Worm (Caenorhabditis elegans) whole organism, late embryonic: ENCODE measurements around the gene hot-1.

ENCODE experiments used
- T23F11.4 ChIP-seq: fragments of 200-800 bp; sonication (Bioruptor generic); optimal IDR thresholded peaks from 2 replicates; lab custom pipeline; 2018; ENCODE audit warnings: mild to moderate bottlenecking, missing genetic modification characterization, missing compliant biosample characterization
- ceh-22 ChIP-seq: sonication (generic microtip); optimal IDR thresholded peaks from 2 replicates; lab custom pipeline; 2017; ENCODE audit warnings: missing biosample characterization, missing genetic modification characterization
- ceh-30 ChIP-seq: fragments of 150-350 bp; optimal IDR thresholded peaks from 2 replicates; lab custom pipeline; 2014; ENCODE audit warnings: missing biosample characterization, missing genetic modification characterization
- ceh-6 ChIP-seq: fragments of 200-800 bp; sonication (Bioruptor generic); optimal IDR thresholded peaks from 2 replicates; lab custom pipeline; 2018; ENCODE audit warnings: mild to moderate bottlenecking, missing genetic modification characterization, missing compliant biosample characterization
- elt-2 ChIP-seq: sonication (generic microtip); optimal IDR thresholded peaks from 2 replicates; lab custom pipeline; 2016; ENCODE audit warnings: missing genetic modification reagents, missing genetic modification characterization, missing compliant biosample characterization
- elt-4 ChIP-seq: sonication (generic microtip); optimal IDR thresholded peaks from 2 replicates; lab custom pipeline; 2016; ENCODE audit warnings: missing genetic modification characterization, missing compliant biosample characterization
- hlh-6 ChIP-seq: sonication (generic microtip); optimal IDR thresholded peaks from 2 replicates; lab custom pipeline; 2016; ENCODE audit warnings: missing genotype, missing genetic modification characterization, missing compliant biosample characterization
- nhr-11 ChIP-seq: fragments of 150-350 bp; optimal IDR thresholded peaks from 2 replicates; lab custom pipeline; 2014; ENCODE audit warnings: missing biosample characterization, missing genetic modification characterization
- odd-2 ChIP-seq: sonication (generic microtip); optimal IDR thresholded peaks from 2 replicates; lab custom pipeline; 2017; ENCODE audit warnings: antibody characterized with exemption, mild to moderate bottlenecking, missing genetic modification characterization, missing compliant biosample characterization
- pax-1 ChIP-seq: fragments of 150-350 bp; optimal IDR thresholded peaks from 2 replicates; lab custom pipeline; 2014; ENCODE audit warnings: missing biosample characterization, missing genetic modification characterization
- pha-4 ChIP-seq: fragments of 150-350 bp; optimal IDR thresholded peaks from 2 replicates; lab custom pipeline; 2018; ENCODE audit warnings: missing biosample characterization, missing genetic modification reagents, missing genetic modification characterization
- pqm-1 ChIP-seq: sonication (generic microtip); optimal IDR thresholded peaks from 2 replicates; lab custom pipeline; 2016; ENCODE audit warnings: missing genetic modification characterization, missing compliant biosample characterization
- syd-9 ChIP-seq: sonication (generic microtip); optimal IDR thresholded peaks from 2 replicates; lab custom pipeline; 2016; ENCODE audit warnings: mild to moderate bottlenecking, missing genetic modification characterization, moderate library complexity, missing compliant biosample characterization
- unc-55 ChIP-seq: sonication (generic microtip); optimal IDR thresholded peaks from 2 replicates; lab custom pipeline; 2017; ENCODE audit warnings: missing biosample characterization, missing genetic modification reagents, missing genetic modification characterization

DNA sequence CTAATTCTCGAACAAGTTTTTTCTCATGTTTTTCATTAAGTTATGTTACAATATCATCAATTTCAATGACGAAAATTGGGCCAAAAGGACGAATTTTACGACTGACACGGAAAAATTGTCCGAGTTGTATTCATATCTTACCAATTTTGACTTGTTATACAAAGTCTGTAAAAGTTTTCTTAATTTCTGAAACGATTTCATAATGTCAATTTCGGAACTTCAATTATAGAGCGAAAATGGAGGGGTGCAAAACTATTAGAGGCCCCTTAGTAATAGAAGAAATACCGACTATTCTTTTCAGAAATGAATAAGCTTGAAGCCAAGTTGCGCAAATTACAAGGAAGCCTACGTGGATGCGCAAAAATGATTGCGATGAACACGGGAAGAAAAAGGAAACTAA lies 10.7 kb downstream of the hot-1 start, which contains the start of gene F43D2.3:
- TF ChIP-seq nhr-11 (tag; lab: Kevin White, UChicago): no peak
- no peak for TF ChIP-seq pqm-1 (tag; lab: Kevin White, UChicago)
- TF ChIP-seq T23F11.4 (GFP tag; lab: Kevin White, UChicago): no peak
- no peak for TF ChIP-seq ceh-6 (GFP tag; lab: Kevin White, UChicago)
- TF ChIP-seq elt-2: no peak
- no peak for TF ChIP-seq pax-1
- TF ChIP-seq syd-9: no peak
- no peak for TF ChIP-seq odd-2
- no peak for TF ChIP-seq elt-4 (tag; lab: Kevin White, UChicago)
- TF ChIP-seq unc-55 (GFP tag; lab: Kevin White, UChicago): no peak
- no peak for TF ChIP-seq ceh-30
- no peak for TF ChIP-seq pha-4 (tag; lab: Kevin White, UChicago)
- TF ChIP-seq hlh-6: no peak
- TF ChIP-seq ceh-22: no peak
